Worm (Caenorhabditis elegans) whole organism, L2 larva: ENCODE results near the gene F23B12.1.
"Not testable (repeated sequence)": the region's sequence is repeated elsewhere in the genome, so short reads cannot be mapped to it uniquely, and the experiment has no call there.

Source experiments
- C34F6.9 ChIP-seq: fragments of 150-350 bp; optimal IDR thresholded peaks from 2 replicates; lab custom pipeline; 2014; ENCODE audit warnings: missing biosample characterization, missing genetic modification characterization
- F13H6.1 ChIP-seq: sonication (generic microtip); optimal IDR thresholded peaks from 2 replicates; lab custom pipeline; 2016; ENCODE audit warnings: missing genetic modification characterization, missing compliant biosample characterization
- R02D3.7 ChIP-seq: fragments of 150-350 bp; optimal IDR thresholded peaks from 2 replicates; lab custom pipeline; 2014; ENCODE audit warnings: missing biosample characterization, missing genetic modification characterization
- ZK546.5 ChIP-seq: sonication (generic microtip); optimal IDR thresholded peaks from 2 replicates; lab custom pipeline; 2017; ENCODE audit warnings: missing biosample characterization, missing genetic modification characterization
- ama-1 ChIP-seq: fragments of 150-350 bp; optimal IDR thresholded peaks from 2 replicates; lab custom pipeline; 2018; ENCODE audit warnings: inconsistent platforms
- blmp-1 ChIP-seq: sonication (generic microtip); optimal IDR thresholded peaks from 2 replicates; lab custom pipeline; 2017; ENCODE audit warnings: missing genetic modification characterization, mild to moderate bottlenecking, missing compliant biosample characterization, antibody characterized with exemption, moderate library complexity; ENCODE audit not compliant: insufficient read depth
- ceh-16 ChIP-seq: fragments of 150-350 bp; optimal IDR thresholded peaks from 2 replicates; lab custom pipeline; 2014; ENCODE audit warnings: missing biosample characterization, missing genetic modification characterization
- ceh-82 ChIP-seq: fragments of 150-350 bp; optimal IDR thresholded peaks from 2 replicates; lab custom pipeline; 2014; ENCODE audit warnings: missing biosample characterization, missing genetic modification characterization
- crh-2 ChIP-seq: sonication (generic microtip); optimal IDR thresholded peaks from 2 replicates; lab custom pipeline; 2017; ENCODE audit warnings: missing biosample characterization, missing genetic modification characterization
- dmd-4 ChIP-seq: sonication (generic microtip); optimal IDR thresholded peaks from 2 replicates; lab custom pipeline; 2017; ENCODE audit warnings: missing biosample characterization, missing genetic modification characterization
- egl-27 ChIP-seq: sonication (generic microtip); optimal IDR thresholded peaks from 3 replicates; lab custom pipeline; 2017; ENCODE audit warnings: missing biosample characterization, missing genetic modification reagents, missing genetic modification characterization
- elt-1 ChIP-seq: fragments of 150-350 bp; optimal IDR thresholded peaks from 2 replicates; lab custom pipeline; 2014; ENCODE audit warnings: missing biosample characterization, missing genetic modification characterization
- elt-3 ChIP-seq: sonication (generic microtip); optimal IDR thresholded peaks from 2 replicates; lab custom pipeline; 2017; ENCODE audit warnings: missing biosample characterization, missing genetic modification characterization
- fos-1 ChIP-seq: fragments of 150-350 bp; optimal IDR thresholded peaks from 2 replicates; lab custom pipeline; 2014; ENCODE audit warnings: missing biosample characterization, missing genetic modification characterization
- gmeb-1 ChIP-seq: fragments of 150-350 bp; optimal IDR thresholded peaks from 2 replicates; lab custom pipeline; 2014; ENCODE audit warnings: missing biosample characterization, missing genetic modification characterization
- lin-11 ChIP-seq: fragments of 150-350 bp; sonication (generic microtip); optimal IDR thresholded peaks from 2 replicates; lab custom pipeline; 2014; ENCODE audit warnings: missing biosample characterization, missing genetic modification characterization, inconsistent platforms, mixed read lengths
- lin-13 ChIP-seq: fragments of 150-350 bp; optimal IDR thresholded peaks from 2 replicates; lab custom pipeline; 2014; ENCODE audit warnings: missing biosample characterization, missing genetic modification reagents, missing genetic modification characterization
- mbf-1 ChIP-seq: sonication (generic microtip); optimal IDR thresholded peaks from 2 replicates; lab custom pipeline; 2017; ENCODE audit warnings: missing biosample characterization, missing genetic modification characterization
- mdl-1 ChIP-seq, 2 experiments: fragments of 150-350 bp in 1 of 2; sonication (generic microtip) in 1 of 2; optimal IDR thresholded peaks; 2 replicates each; lab custom pipeline; 2017; ENCODE audit warnings: missing biosample characterization in 2 of 2, missing genetic modification characterization in 2 of 2
- nhr-10 ChIP-seq: sonication (generic microtip); optimal IDR thresholded peaks from 2 replicates; lab custom pipeline; 2017; ENCODE audit warnings: missing biosample characterization, missing genetic modification characterization
- nhr-12 ChIP-seq: fragments of 150-350 bp; optimal IDR thresholded peaks from 2 replicates; lab custom pipeline; 2014; ENCODE audit warnings: missing biosample characterization, missing genetic modification characterization
- nhr-129 ChIP-seq: fragments of 150-350 bp; optimal IDR thresholded peaks from 2 replicates; lab custom pipeline; 2014; ENCODE audit warnings: missing biosample characterization, missing genetic modification characterization
- nhr-23 ChIP-seq: fragments of 150-350 bp; optimal IDR thresholded peaks from 2 replicates; lab custom pipeline; 2014; ENCODE audit warnings: missing biosample characterization, missing genetic modification reagents, missing genetic modification characterization
- nhr-6 ChIP-seq: fragments of 150-350 bp; optimal IDR thresholded peaks from 2 replicates; lab custom pipeline; 2014; ENCODE audit warnings: missing biosample characterization, missing genetic modification characterization
- nhr-77 ChIP-seq: fragments of 150-350 bp; optimal IDR thresholded peaks from 2 replicates; lab custom pipeline; 2014; ENCODE audit warnings: missing biosample characterization, missing genetic modification characterization
- peb-1 ChIP-seq: fragments of 150-350 bp; optimal IDR thresholded peaks from 2 replicates; lab custom pipeline; 2014; ENCODE audit warnings: missing biosample characterization, missing genetic modification characterization
- sem-4 ChIP-seq: fragments of 150-350 bp; optimal IDR thresholded peaks from 2 replicates; lab custom pipeline; 2014; ENCODE audit warnings: missing biosample characterization, missing genetic modification reagents, missing genetic modification characterization
- sma-3 ChIP-seq: sonication (generic microtip); optimal IDR thresholded peaks from 2 replicates; lab custom pipeline; 2016; ENCODE audit warnings: missing genetic modification reagents, missing genetic modification characterization, missing compliant biosample characterization
- sma-9 ChIP-seq, 2 experiments: fragments of 150-350 bp in 1 of 2; sonication (generic microtip) in 1 of 2; optimal IDR thresholded peaks; 2 replicates each; lab custom pipeline; 2014 to 2016; ENCODE audit warnings: missing genetic modification characterization in 2 of 2, mild to moderate bottlenecking in 1 of 2, missing biosample characterization in 1 of 2, missing compliant biosample characterization in 1 of 2, missing genetic modification reagents in 1 of 2, moderate library complexity in 1 of 2
- snpc-4 ChIP-seq: fragments of 150-350 bp; optimal IDR thresholded peaks from 2 replicates; lab custom pipeline; 2014; ENCODE audit warnings: missing biosample characterization, missing genetic modification characterization
- unc-39 ChIP-seq: fragments of 150-350 bp; optimal IDR thresholded peaks from 2 replicates; lab custom pipeline; 2014; ENCODE audit warnings: missing biosample characterization, missing genetic modification characterization
- unc-55 ChIP-seq: fragments of 150-350 bp; sonication (generic microtip); optimal IDR thresholded peaks from 3 replicates; lab custom pipeline; 2014; ENCODE audit warnings: missing biosample characterization, missing genetic modification reagents, missing genetic modification characterization
- unc-62 ChIP-seq: fragments of 150-350 bp; optimal IDR thresholded peaks from 2 replicates; lab custom pipeline; 2014; ENCODE audit warnings: missing biosample characterization, missing genetic modification reagents, missing genetic modification characterization
- zag-1 ChIP-seq: fragments of 150-350 bp; optimal IDR thresholded peaks from 2 replicates; lab custom pipeline; 2014; ENCODE audit warnings: missing biosample characterization, missing genetic modification characterization
- ztf-1 ChIP-seq: fragments of 200-800 bp; sonication (Bioruptor generic); conservative IDR thresholded peaks from 2 replicates; pipeline ENCODE4 v1.3.6; 2022; ENCODE audit warnings: missing genetic modification characterization, missing compliant biosample characterization
- ztf-11 ChIP-seq: sonication (generic microtip); optimal IDR thresholded peaks from 2 replicates; lab custom pipeline; 2017; ENCODE audit warnings: missing biosample characterization, missing genetic modification characterization
- ztf-4 ChIP-seq: fragments of 150-350 bp; optimal IDR thresholded peaks from 2 replicates; lab custom pipeline; 2014; ENCODE audit warnings: missing biosample characterization, missing genetic modification characterization

Gene F23B12.1

ce11 chrV:14460122-14460521 lies 31.2 kb downstream of the F23B12.1 start:
- TF ChIP-seq lin-11 (tag; lab: Kevin White, UChicago) (no peak), ZK546.5 (tag; lab: Kevin White, UChicago) (no peak), sem-4 (tag; lab: Kevin White, UChicago) (no peak), F13H6.1 (no peak), egl-27 (tag; lab: Kevin White, UChicago) (no peak), zag-1 (no peak), peb-1 (tag; lab: Kevin White, UChicago) (no peak), unc-62 (GFP tag; lab: Kevin White, UChicago) (no peak), ceh-82 (tag; lab: Kevin White, UChicago) (no peak), R02D3.7 (no peak), nhr-129 (tag; lab: Kevin White, UChicago) (no peak), nhr-77 (no peak), mdl-1 (tag; optimal IDR thresholded peaks at IDR 0.05; lab: Kevin White, UChicago) (no peak), ceh-16 (no peak), nhr-10 (tag; lab: Kevin White, UChicago) (no peak), dmd-4 (tag; lab: Kevin White, UChicago) (no peak)

- TF ChIP-seq dmd-4 (tag; lab: Kevin White, UChicago) (no peak), lin-13 (GFP tag; lab: Kevin White, UChicago) (no peak), ztf-11 (tag; lab: Kevin White, UChicago) (no peak), C34F6.9 (tag; lab: Kevin White, UChicago) (no peak), unc-39 (tag; lab: Kevin White, UChicago) (no peak), R02D3.7 (no peak), elt-1 (no peak), egl-27 (tag; lab: Kevin White, UChicago) (no peak), nhr-23 (tag; lab: Kevin White, UChicago) (no peak), ztf-4 (tag; lab: Kevin White, UChicago) (no peak), unc-62 (GFP tag; lab: Kevin White, UChicago) (no peak), snpc-4 (no peak), nhr-12 (tag; lab: Kevin White, UChicago) (no peak), crh-2 (tag; lab: Kevin White, UChicago) (no peak), fos-1 (tag; lab: Kevin White, UChicago) (no peak), lin-11 (tag; lab: Kevin White, UChicago) (no peak), mdl-1 (tag; optimal IDR thresholded peaks at IDR 0.05; lab: Kevin White, UChicago) (no peak), blmp-1 (tag; lab: Kevin White, UChicago) (no peak), sma-3 (GFP tag; lab: Kevin White, UChicago) (no peak), F13H6.1 (no peak)
Measured at ce11 chrV:14460615-14461102, 31.7 kb downstream of the F23B12.1 start, which contains the start of gene F08H9.2. F08H9.2 (plus strand) TSS chrV:14460665.

ce11 chrV:14462653-14463052 lies 33.7 kb downstream of the F23B12.1 start:
- no peak for TF ChIP-seq fos-1 (tag; lab: Kevin White, UChicago)
- TF ChIP-seq nhr-129 (tag; lab: Kevin White, UChicago): no peak
- no peak for TF ChIP-seq ZK546.5 (tag; lab: Kevin White, UChicago)
- no peak for TF ChIP-seq nhr-6 (tag; lab: Kevin White, UChicago)
- TF ChIP-seq nhr-10 (tag; lab: Kevin White, UChicago): no peak
- no peak for TF ChIP-seq crh-2 (tag; lab: Kevin White, UChicago)
- no peak for TF ChIP-seq zag-1
- no peak for TF ChIP-seq dmd-4 (tag; lab: Kevin White, UChicago)
- TF ChIP-seq ztf-1: no peak
- TF ChIP-seq elt-3 (tag; lab: Kevin White, UChicago): no peak
- no peak for TF ChIP-seq unc-55
- TF ChIP-seq elt-1: no peak
- TF ChIP-seq ama-1 (lab: Kevin White, UChicago): no peak
- TF ChIP-seq F13H6.1: no peak
- TF ChIP-seq peb-1 (tag; lab: Kevin White, UChicago): no peak
- no peak for TF ChIP-seq ztf-11 (tag; lab: Kevin White, UChicago)
- no peak for TF ChIP-seq mbf-1

- TF ChIP-seq gmeb-1 (tag; lab: Kevin White, UChicago) (peak; percentile 9), snpc-4 (peak; percentile 85), sma-9 (GFP tag; optimal IDR thresholded peaks at IDR 0.05; lab: Kevin White, UChicago) (peak; percentile 39)
- not testable (repeated sequence) for TF ChIP-seq sma-9 (tag; optimal IDR thresholded peaks at IDR 0.05; lab: Kevin White, UChicago)
Measured at ce11 chrV:14463087-14463486, 34.1 kb downstream of the F23B12.1 start, which contains the start of gene F08H9.3. F08H9.3 (minus strand) TSS chrV:14463338.
